Worm (Caenorhabditis elegans) whole organism, L3 larva: ENCODE results near the gene upb-1.

Experiments used
- R02D3.7 ChIP-seq: fragments of 150-350 bp; optimal IDR thresholded peaks from 2 replicates; lab custom pipeline; 2014; ENCODE audit warnings: missing biosample characterization, missing genetic modification characterization
- ama-1 ChIP-seq: fragments of 150-350 bp; optimal IDR thresholded peaks from 2 replicates; lab custom pipeline; 2018
- ceh-16 ChIP-seq: sonication (generic microtip); optimal IDR thresholded peaks from 2 replicates; lab custom pipeline; 2017; ENCODE audit warnings: missing biosample characterization, missing genetic modification characterization
- ceh-82 ChIP-seq: fragments of 150-350 bp; optimal IDR thresholded peaks from 2 replicates; lab custom pipeline; 2014; ENCODE audit warnings: missing biosample characterization, missing genetic modification characterization
- daf-12 ChIP-seq: fragments of 150-350 bp; optimal IDR thresholded peaks from 2 replicates; lab custom pipeline; 2014; ENCODE audit warnings: missing biosample characterization, missing genetic modification reagents, missing genetic modification characterization
- egl-27 ChIP-seq: sonication (generic microtip); optimal IDR thresholded peaks from 4 replicates; lab custom pipeline; 2017; ENCODE audit warnings: missing biosample characterization, missing genetic modification reagents, missing genetic modification characterization
- elt-1 ChIP-seq: fragments of 150-350 bp; optimal IDR thresholded peaks from 2 replicates; lab custom pipeline; 2014; ENCODE audit warnings: missing biosample characterization, missing genetic modification characterization
- elt-2 ChIP-seq: sonication (generic microtip); optimal IDR thresholded peaks from 2 replicates; lab custom pipeline; 2016; ENCODE audit warnings: missing genetic modification reagents, mild to moderate bottlenecking, missing genetic modification characterization, missing compliant biosample characterization
- elt-3 ChIP-seq, 3 experiments: fragments of 150-350 bp in 1 of 3; sonication (generic microtip) in 2 of 3; optimal IDR thresholded peaks; 2 replicates in 2 of 3; 4 replicates in 1 of 3; lab custom pipeline; 2014 to 2017; ENCODE audit warnings: missing biosample characterization in 3 of 3, missing genetic modification characterization in 3 of 3
- eor-1 ChIP-seq, 2 experiments: fragments of 150-350 bp; optimal IDR thresholded peaks; 2 replicates each; lab custom pipeline; 2014 to 2018; ENCODE audit warnings: missing biosample characterization in 2 of 2, missing genetic modification characterization in 2 of 2
- fkh-10 ChIP-seq: sonication (generic microtip); optimal IDR thresholded peaks from 2 replicates; lab custom pipeline; 2017; ENCODE audit warnings: missing biosample characterization, missing genetic modification reagents, missing genetic modification characterization
- fkh-2 ChIP-seq: fragments of 150-350 bp; optimal IDR thresholded peaks from 2 replicates; lab custom pipeline; 2014; ENCODE audit warnings: missing biosample characterization, missing genetic modification reagents, missing genetic modification characterization
- fos-1 ChIP-seq: fragments of 150-350 bp; optimal IDR thresholded peaks from 2 replicates; lab custom pipeline; 2014; ENCODE audit warnings: missing biosample characterization, missing genetic modification characterization
- hmg-11 ChIP-seq: sonication (generic microtip); optimal IDR thresholded peaks from 2 replicates; lab custom pipeline; 2016; ENCODE audit warnings: missing genetic modification characterization, missing compliant biosample characterization
- lin-15B ChIP-seq: fragments of 150-350 bp; optimal IDR thresholded peaks from 2 replicates; lab custom pipeline; 2014; ENCODE audit warnings: missing biosample characterization, missing genetic modification characterization
- lin-39 ChIP-seq: fragments of 150-350 bp; optimal IDR thresholded peaks from 2 replicates; lab custom pipeline; 2018; ENCODE audit warnings: missing biosample characterization, missing genetic modification reagents, missing genetic modification characterization
- lsy-12 ChIP-seq: sonication (generic microtip); optimal IDR thresholded peaks from 2 replicates; lab custom pipeline; 2016; ENCODE audit warnings: mild to moderate bottlenecking, missing genetic modification characterization, missing compliant biosample characterization
- mml-1 ChIP-seq: fragments of 150-350 bp; sonication (generic microtip); optimal IDR thresholded peaks from 3 replicates; lab custom pipeline; 2014; ENCODE audit warnings: missing biosample characterization, missing genetic modification characterization
- nfya-1 ChIP-seq: sonication (generic microtip); optimal IDR thresholded peaks from 2 replicates; lab custom pipeline; 2017; ENCODE audit warnings: missing genetic modification characterization, mild to moderate bottlenecking, missing compliant biosample characterization, antibody characterized with exemption, moderate library complexity; ENCODE audit not compliant: insufficient read depth
- nhr-11 ChIP-seq: fragments of 150-350 bp; optimal IDR thresholded peaks from 2 replicates; lab custom pipeline; 2014; ENCODE audit warnings: missing biosample characterization, missing genetic modification characterization
- nhr-12 ChIP-seq: fragments of 150-350 bp; optimal IDR thresholded peaks from 2 replicates; lab custom pipeline; 2014; ENCODE audit warnings: missing biosample characterization, missing genetic modification characterization
- nhr-23 ChIP-seq: fragments of 150-350 bp; optimal IDR thresholded peaks from 2 replicates; lab custom pipeline; 2014; ENCODE audit warnings: missing biosample characterization, missing genetic modification reagents, missing genetic modification characterization
- nhr-25 ChIP-seq: sonication (generic microtip); optimal IDR thresholded peaks from 2 replicates; lab custom pipeline; 2017; ENCODE audit warnings: missing biosample characterization, missing genetic modification characterization
- nhr-76 ChIP-seq: fragments of 150-350 bp; sonication (generic microtip); optimal IDR thresholded peaks from 5 replicates; lab custom pipeline; 2014; ENCODE audit warnings: missing biosample characterization, missing genetic modification characterization
- nhr-77 ChIP-seq: fragments of 150-350 bp; optimal IDR thresholded peaks from 2 replicates; lab custom pipeline; 2014; ENCODE audit warnings: missing biosample characterization, missing genetic modification characterization
- pha-4 ChIP-seq: fragments of 150-350 bp; optimal IDR thresholded peaks from 2 replicates; lab custom pipeline; 2014; ENCODE audit warnings: missing biosample characterization, missing genetic modification reagents, missing genetic modification characterization
- pqm-1 ChIP-seq: fragments of 150-350 bp; optimal IDR thresholded peaks from 2 replicates; lab custom pipeline; 2017; ENCODE audit warnings: missing biosample characterization, missing genetic modification characterization, inconsistent platforms
- sea-2 ChIP-seq: fragments of 150-350 bp; sonication (generic microtip); optimal IDR thresholded peaks from 4 replicates; lab custom pipeline; 2014; ENCODE audit warnings: missing biosample characterization, missing genetic modification reagents, missing genetic modification characterization
- snpc-4 ChIP-seq: fragments of 150-350 bp; optimal IDR thresholded peaks from 2 replicates; lab custom pipeline; 2014; ENCODE audit warnings: missing biosample characterization, missing genetic modification characterization
- tbx-2 ChIP-seq: sonication (generic microtip); optimal IDR thresholded peaks from 2 replicates; lab custom pipeline; 2016; ENCODE audit warnings: mild to moderate bottlenecking, missing genetic modification characterization, missing compliant biosample characterization
- unc-39 ChIP-seq: sonication (generic microtip); optimal IDR thresholded peaks from 4 replicates; lab custom pipeline; 2017; ENCODE audit warnings: missing biosample characterization, missing genetic modification characterization
- unc-62 ChIP-seq: fragments of 150-350 bp; sonication (generic microtip); optimal IDR thresholded peaks from 4 replicates; lab custom pipeline; 2014; ENCODE audit warnings: missing biosample characterization, missing genetic modification reagents, missing genetic modification characterization
- ztf-11 ChIP-seq: fragments of 150-350 bp; optimal IDR thresholded peaks from 2 replicates; lab custom pipeline; 2014; ENCODE audit warnings: missing biosample characterization, missing genetic modification characterization

upb-1 gene

DNA sequence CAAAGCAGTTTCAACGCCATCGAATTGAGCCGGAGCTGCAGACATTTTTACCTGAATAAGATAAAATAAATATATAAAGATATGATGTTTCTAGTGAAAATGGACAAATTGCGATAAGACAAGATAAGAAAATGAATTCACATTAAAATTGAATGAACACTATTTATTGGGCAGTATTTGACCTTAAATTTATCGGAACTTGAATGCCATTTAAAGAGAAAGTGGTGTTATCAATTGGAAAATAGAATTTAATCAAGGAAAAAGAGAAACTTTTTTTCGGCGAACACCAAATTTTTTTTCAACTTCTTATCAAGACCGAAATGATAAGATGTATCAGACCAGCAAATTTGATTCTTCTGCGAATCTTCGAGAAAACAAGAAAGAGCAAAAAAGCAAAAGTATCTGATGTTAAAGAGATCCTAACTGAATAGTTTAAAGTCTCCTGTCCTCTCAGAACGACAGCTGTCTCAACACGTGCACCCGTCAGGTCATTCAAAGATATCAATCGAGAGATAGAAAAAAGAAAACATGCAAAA is at the start of gene upb-1:
TSS of gene upb-1 (minus strand) at position 51 of the 536 bp plus-strand sequence.
- TF ChIP-seq elt-2 (tag; lab: Kevin White, UChicago) (peak; percentile 78), nhr-23 (tag; lab: Kevin White, UChicago) (no peak), fkh-10 (GFP tag; lab: Kevin White, UChicago) (no peak), fkh-2 (tag; lab: Kevin White, UChicago) (no peak), daf-12 (tag; lab: Kevin White, UChicago) (no peak)

DNA sequence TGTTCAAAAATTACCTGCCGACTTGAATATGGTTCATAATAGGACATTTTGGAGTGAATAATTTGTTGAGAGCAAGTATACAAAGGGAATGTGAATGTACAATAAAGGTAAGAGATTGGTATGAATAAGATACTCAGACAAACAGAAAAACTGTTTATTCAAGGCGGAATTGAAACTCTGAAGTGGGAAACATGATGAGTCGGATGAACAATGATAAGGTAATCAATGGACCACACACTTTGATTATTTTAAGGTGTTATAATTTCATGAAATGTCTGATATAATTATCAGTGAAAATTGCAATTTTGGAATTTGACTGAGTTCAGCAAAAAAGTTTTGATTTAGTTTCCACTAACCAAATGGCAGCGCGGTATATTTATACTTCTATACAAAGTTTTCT is 49.6 kb upstream of the upb-1 start:
- TF ChIP-seq pqm-1: peak; percentile 72
- peak; percentile 51 for TF ChIP-seq elt-2 (tag; lab: Kevin White, UChicago)
- TF ChIP-seq pha-4: peak; percentile 44
- TF ChIP-seq snpc-4 (tag; lab: Kevin White, UChicago): no peak

DNA sequence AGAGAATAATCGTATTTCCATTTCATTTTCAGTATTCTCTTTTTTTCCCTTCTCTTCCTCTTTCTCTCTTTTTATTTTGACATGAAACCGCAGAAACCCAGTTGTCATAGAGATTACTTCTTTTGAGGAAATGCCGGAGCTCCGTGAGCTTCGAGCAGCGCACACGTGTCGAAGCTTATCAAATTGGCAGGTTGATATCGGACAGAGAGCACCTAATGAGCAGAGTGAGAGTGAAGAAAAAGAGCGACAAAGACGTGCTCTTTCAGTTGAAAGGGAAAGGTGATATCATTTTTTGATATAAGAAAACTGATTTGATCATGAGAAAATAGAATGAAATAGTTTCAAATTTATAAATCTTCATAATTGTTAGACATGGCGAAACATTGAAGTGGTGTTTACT is 45.5 kb upstream of the upb-1 start, which contains the start of gene C32D5.14:
TSS of gene C32D5.14 (plus strand) at position 131 of the 400 bp plus-strand sequence.
- no peak for TF ChIP-seq nhr-12 (tag; lab: Kevin White, UChicago)
- no peak for TF ChIP-seq elt-1
- TF ChIP-seq elt-2 (tag; lab: Kevin White, UChicago): peak; percentile 67
- TF ChIP-seq R02D3.7 (tag; lab: Kevin White, UChicago): no peak
- no peak for TF ChIP-seq lin-15B (tag; lab: Kevin White, UChicago)
- TF ChIP-seq pqm-1: peak; percentile 56
- peak; percentile 18 for TF ChIP-seq nhr-11 (tag; lab: Kevin White, UChicago)
- no peak for TF ChIP-seq unc-39 (tag; lab: Kevin White, UChicago)
- no peak for TF ChIP-seq unc-62 (GFP tag; lab: Kevin White, UChicago)

DNA sequence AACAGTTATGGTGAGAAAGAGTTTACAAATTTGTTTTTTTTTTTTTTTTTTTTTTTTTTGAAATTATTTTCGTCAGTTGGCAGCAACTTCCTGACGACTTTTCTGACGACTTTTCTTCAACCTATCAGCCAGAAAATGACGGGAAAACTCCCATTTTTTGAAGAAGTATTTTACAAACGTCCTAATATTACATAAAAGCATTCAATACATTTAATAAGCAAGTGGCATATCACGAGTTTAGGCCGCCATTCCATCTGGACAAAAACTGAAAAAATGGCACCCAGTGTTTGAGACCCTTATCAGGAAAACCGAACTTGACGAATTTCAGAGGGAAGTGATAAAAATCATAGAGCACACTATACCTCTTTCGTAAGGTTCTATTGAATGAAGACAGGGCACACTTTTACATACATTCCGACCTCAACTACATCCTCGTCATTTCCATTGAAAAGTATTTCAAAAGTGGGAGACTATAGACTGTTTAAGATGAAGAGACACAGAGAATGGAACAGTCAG is 44.9 kb upstream of the upb-1 start:
- TF ChIP-seq eor-1 (tag; optimal IDR thresholded peaks at IDR 0.05; lab: Kevin White, UChicago) (no peak), sea-2 (no peak), elt-2 (tag; lab: Kevin White, UChicago) (peak; percentile 64), snpc-4 (tag; lab: Kevin White, UChicago) (no peak)

DNA sequence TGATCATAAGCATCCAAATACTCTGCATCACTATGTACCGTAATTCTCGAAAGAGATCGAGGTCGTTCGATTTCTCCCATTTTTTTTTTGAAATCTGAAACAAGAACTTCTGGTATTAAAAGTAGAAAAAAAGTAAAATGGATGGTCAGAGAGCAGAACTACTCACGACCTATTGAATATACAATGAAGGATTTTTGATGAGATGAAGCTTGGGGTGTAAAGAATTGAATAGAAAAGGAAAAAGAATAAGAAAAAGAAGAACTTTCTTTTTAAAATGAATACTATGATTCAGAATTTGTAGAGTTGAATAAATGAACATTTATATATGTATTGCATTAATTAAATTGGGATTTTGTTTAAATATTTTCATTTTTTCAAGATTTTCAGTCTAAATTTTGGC is 44.0 kb upstream of the upb-1 start, which contains the start of gene ttc-39B:
TSS of gene ttc-39B (minus strand) at position 101 of the 400 bp plus-strand sequence.
- TF ChIP-seq nfya-1 (tag; lab: Kevin White, UChicago) (no peak), egl-27 (tag; lab: Kevin White, UChicago) (no peak), tbx-2 (tag; lab: Kevin White, UChicago) (no peak), mml-1 (no peak), ztf-11 (tag; lab: Kevin White, UChicago) (no peak), fos-1 (no peak), hmg-11 (no peak), elt-3 (tag; optimal IDR thresholded peaks at IDR 0.05; lab: Kevin White, UChicago) (no peak), R02D3.7 (tag; lab: Kevin White, UChicago) (no peak), nhr-76 (tag; lab: Kevin White, UChicago) (no peak), pqm-1 (no peak), lin-39 (tag; lab: Kevin White, UChicago) (no peak), ama-1 (lab: Kevin White, UChicago) (no peak), ceh-82 (no peak), ceh-16 (tag; lab: Kevin White, UChicago) (no peak), nhr-77 (tag; lab: Kevin White, UChicago) (no peak), nhr-23 (tag; lab: Kevin White, UChicago) (no peak), snpc-4 (tag; lab: Kevin White, UChicago) (no peak), lsy-12 (tag; lab: Kevin White, UChicago) (no peak), nhr-25 (tag; lab: Kevin White, UChicago) (no peak)
